Fruit fly (Drosophila melanogaster): Measurements from ENCODE around the gene hng2.

DNA sequence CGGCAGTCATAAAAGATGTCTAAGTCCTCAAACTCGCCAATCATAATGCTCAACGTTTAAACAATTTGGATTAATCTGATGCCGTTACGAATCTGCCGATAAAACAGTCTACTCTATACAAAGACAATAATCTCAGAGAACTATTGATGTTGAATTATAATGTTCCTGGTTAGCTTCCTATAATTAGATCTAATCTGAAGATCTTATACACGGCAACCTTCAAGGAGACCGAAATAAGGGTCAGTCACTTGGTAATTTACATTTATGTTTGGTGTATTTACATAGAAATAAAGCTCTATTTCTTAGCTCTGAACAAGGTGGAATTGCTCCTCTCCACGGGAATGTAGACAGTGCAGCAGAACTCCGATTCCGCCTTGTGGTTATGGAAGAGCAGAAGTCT is 25.4 kb upstream of the hng2 start, which contains the start of gene CG33189:
- TF ChIP-seq Myc (optimal IDR thresholded peaks at IDR 0.05) (no peak), insv (optimal IDR thresholded peaks at IDR 0.05) (no peak)

Measured in Kc167 (cell line).